Worm (Caenorhabditis elegans): ENCODE results near the gene Y47D3A.20.

The Y47D3A.20 gene

DNA sequence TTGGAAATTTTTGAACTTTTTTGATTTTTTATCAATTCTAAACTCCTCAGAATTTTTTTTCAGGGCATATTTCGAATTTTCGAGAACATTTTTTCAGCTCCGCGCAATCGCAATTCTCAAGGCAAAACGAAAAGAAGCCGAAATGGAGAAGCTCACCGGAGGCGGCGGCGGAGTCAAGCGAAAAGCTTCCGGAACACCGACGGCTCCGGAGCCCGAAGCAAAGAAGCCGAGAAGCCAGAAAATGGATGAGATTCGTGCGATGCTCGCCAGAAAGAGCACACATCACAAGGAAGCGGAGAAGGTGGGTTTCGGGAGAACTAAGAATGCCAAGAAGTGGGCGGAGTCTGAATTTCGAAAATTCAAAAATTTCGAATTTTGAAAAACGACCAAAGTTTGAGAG is 49.2 kb downstream of the Y47D3A.20 start:
- no peak for TF ChIP-seq tlf-1 (GFP tag; optimal IDR thresholded peaks at IDR 0.05)
- TF ChIP-seq egrh-3 (GFP tag; IDR thresholded peaks at IDR 0.05) = peak; percentile 40; the same call in 1 of the 2 replicates

All from whole organism, young adult.